Worm (Caenorhabditis elegans) whole organism, L3 larva: ENCODE results near the gene nhr-120.

Experiments used
- R02D3.7 ChIP-seq: fragments of 150-350 bp; optimal IDR thresholded peaks from 2 replicates; lab custom pipeline; 2014; ENCODE audit warnings: missing biosample characterization, missing genetic modification characterization
- ZK546.5 ChIP-seq: sonication (generic microtip); optimal IDR thresholded peaks from 2 replicates; lab custom pipeline; 2017; ENCODE audit warnings: missing biosample characterization, missing genetic modification characterization
- aly-2 ChIP-seq: fragments of 150-350 bp; optimal IDR thresholded peaks from 2 replicates; lab custom pipeline; 2014; ENCODE audit warnings: missing biosample characterization, missing genetic modification characterization
- ama-1 ChIP-seq: fragments of 150-350 bp; optimal IDR thresholded peaks from 2 replicates; lab custom pipeline; 2018
- ceh-16 ChIP-seq: sonication (generic microtip); optimal IDR thresholded peaks from 2 replicates; lab custom pipeline; 2017; ENCODE audit warnings: missing biosample characterization, missing genetic modification characterization
- ceh-28 ChIP-seq: fragments of 150-350 bp; optimal IDR thresholded peaks from 2 replicates; lab custom pipeline; 2014; ENCODE audit warnings: missing biosample characterization, missing genetic modification reagents, missing genetic modification characterization
- egl-27 ChIP-seq: sonication (generic microtip); optimal IDR thresholded peaks from 4 replicates; lab custom pipeline; 2017; ENCODE audit warnings: missing biosample characterization, missing genetic modification reagents, missing genetic modification characterization
- egl-5 ChIP-seq: fragments of 150-350 bp; optimal IDR thresholded peaks from 2 replicates; lab custom pipeline; 2017; ENCODE audit warnings: missing biosample characterization, missing genetic modification reagents, missing genetic modification characterization, inconsistent platforms
- elt-2 ChIP-seq: sonication (generic microtip); optimal IDR thresholded peaks from 2 replicates; lab custom pipeline; 2016; ENCODE audit warnings: missing genetic modification reagents, mild to moderate bottlenecking, missing genetic modification characterization, missing compliant biosample characterization
- fkh-10 ChIP-seq: sonication (generic microtip); optimal IDR thresholded peaks from 2 replicates; lab custom pipeline; 2017; ENCODE audit warnings: missing biosample characterization, missing genetic modification reagents, missing genetic modification characterization
- fkh-2 ChIP-seq: fragments of 150-350 bp; optimal IDR thresholded peaks from 2 replicates; lab custom pipeline; 2014; ENCODE audit warnings: missing biosample characterization, missing genetic modification reagents, missing genetic modification characterization
- fos-1 ChIP-seq: fragments of 150-350 bp; optimal IDR thresholded peaks from 2 replicates; lab custom pipeline; 2014; ENCODE audit warnings: missing biosample characterization, missing genetic modification characterization
- hmg-11 ChIP-seq: sonication (generic microtip); optimal IDR thresholded peaks from 2 replicates; lab custom pipeline; 2016; ENCODE audit warnings: missing genetic modification characterization, missing compliant biosample characterization
- lin-39 ChIP-seq: fragments of 150-350 bp; optimal IDR thresholded peaks from 2 replicates; lab custom pipeline; 2018; ENCODE audit warnings: missing biosample characterization, missing genetic modification reagents, missing genetic modification characterization
- nhr-12 ChIP-seq: fragments of 150-350 bp; optimal IDR thresholded peaks from 2 replicates; lab custom pipeline; 2014; ENCODE audit warnings: missing biosample characterization, missing genetic modification characterization
- nhr-23 ChIP-seq: fragments of 150-350 bp; optimal IDR thresholded peaks from 2 replicates; lab custom pipeline; 2014; ENCODE audit warnings: missing biosample characterization, missing genetic modification reagents, missing genetic modification characterization
- nhr-25 ChIP-seq: sonication (generic microtip); optimal IDR thresholded peaks from 2 replicates; lab custom pipeline; 2017; ENCODE audit warnings: missing biosample characterization, missing genetic modification characterization
- nhr-28 ChIP-seq: fragments of 150-350 bp; optimal IDR thresholded peaks from 2 replicates; lab custom pipeline; 2014; ENCODE audit warnings: missing biosample characterization, missing genetic modification characterization
- nhr-76 ChIP-seq: fragments of 150-350 bp; sonication (generic microtip); optimal IDR thresholded peaks from 5 replicates; lab custom pipeline; 2014; ENCODE audit warnings: missing biosample characterization, missing genetic modification characterization
- nhr-77 ChIP-seq: fragments of 150-350 bp; optimal IDR thresholded peaks from 2 replicates; lab custom pipeline; 2014; ENCODE audit warnings: missing biosample characterization, missing genetic modification characterization
- pha-4 ChIP-seq: fragments of 150-350 bp; optimal IDR thresholded peaks from 2 replicates; lab custom pipeline; 2014; ENCODE audit warnings: missing biosample characterization, missing genetic modification reagents, missing genetic modification characterization
- pqm-1 ChIP-seq: fragments of 150-350 bp; optimal IDR thresholded peaks from 2 replicates; lab custom pipeline; 2017; ENCODE audit warnings: missing biosample characterization, missing genetic modification characterization, inconsistent platforms
- sea-2 ChIP-seq: fragments of 150-350 bp; sonication (generic microtip); optimal IDR thresholded peaks from 4 replicates; lab custom pipeline; 2014; ENCODE audit warnings: missing biosample characterization, missing genetic modification reagents, missing genetic modification characterization
- skn-1 ChIP-seq: fragments of 150-350 bp; optimal IDR thresholded peaks from 2 replicates; lab custom pipeline; 2014; ENCODE audit warnings: missing biosample characterization, missing genetic modification characterization
- snpc-4 ChIP-seq: fragments of 150-350 bp; optimal IDR thresholded peaks from 2 replicates; lab custom pipeline; 2014; ENCODE audit warnings: missing biosample characterization, missing genetic modification characterization
- unc-39 ChIP-seq: sonication (generic microtip); optimal IDR thresholded peaks from 4 replicates; lab custom pipeline; 2017; ENCODE audit warnings: missing biosample characterization, missing genetic modification characterization
- unc-62 ChIP-seq: fragments of 150-350 bp; sonication (generic microtip); optimal IDR thresholded peaks from 4 replicates; lab custom pipeline; 2014; ENCODE audit warnings: missing biosample characterization, missing genetic modification reagents, missing genetic modification characterization
- zag-1 ChIP-seq: fragments of 150-350 bp; optimal IDR thresholded peaks from 2 replicates; lab custom pipeline; 2014; ENCODE audit warnings: missing biosample characterization, missing genetic modification characterization
- ztf-11 ChIP-seq: fragments of 150-350 bp; optimal IDR thresholded peaks from 2 replicates; lab custom pipeline; 2014; ENCODE audit warnings: missing biosample characterization, missing genetic modification characterization
- ztf-4 ChIP-seq: fragments of 150-350 bp; optimal IDR thresholded peaks from 2 replicates; lab custom pipeline; 2014; ENCODE audit warnings: missing biosample characterization, missing genetic modification characterization

Gene nhr-120

ce11 chrX:6622552-6623236 is 17.7 kb downstream of the nhr-120 start, which contains the start of gene clec-266:
TSS of gene clec-266 (minus strand) at chrX:6622915.
- TF ChIP-seq skn-1 (tag; lab: Kevin White, UChicago) (no peak), egl-27 (tag; lab: Kevin White, UChicago) (no peak), ama-1 (no peak), elt-2 (no peak), nhr-76 (no peak), snpc-4 (tag; lab: Kevin White, UChicago) (no peak), pqm-1 (tag; lab: Kevin White, UChicago) (no peak), ztf-4 (tag; lab: Kevin White, UChicago) (no peak), nhr-23 (no peak), ceh-28 (tag; lab: Kevin White, UChicago) (no peak), fos-1 (no peak), unc-62 (GFP tag; lab: Kevin White, UChicago) (no peak)

DNA sequence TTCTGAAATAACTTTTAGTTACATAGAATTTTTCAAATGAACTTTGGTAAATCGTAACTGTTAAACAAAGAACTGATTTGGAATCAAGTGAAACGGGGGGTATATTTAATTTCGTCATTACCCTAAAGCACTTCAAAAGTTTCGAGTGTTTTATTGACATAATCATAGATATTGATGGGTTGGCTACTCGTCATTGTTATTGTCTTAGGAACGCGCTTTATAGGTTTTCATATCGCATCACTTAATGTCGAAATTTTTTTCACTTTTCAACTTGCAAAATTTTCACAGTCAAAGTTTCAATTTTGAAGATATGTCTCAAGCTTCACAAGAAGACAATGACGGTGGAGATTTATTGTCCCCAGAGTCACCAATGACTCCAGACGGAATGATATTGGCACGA is 21.7 kb downstream of the nhr-120 start, which contains the start of gene kqt-1:
kqt-1 (plus strand) TSS at position 301 of the 400 bp plus-strand sequence.
- TF ChIP-seq ZK546.5 (tag; lab: Kevin White, UChicago) (no peak), pha-4 (peak; percentile 26)

ce11 chrX:6617622-6618021 is 22.8 kb downstream of the nhr-120 start:
- TF ChIP-seq hmg-11 (tag; lab: Kevin White, UChicago) (no peak), nhr-25 (tag; lab: Kevin White, UChicago) (no peak), nhr-28 (tag; lab: Kevin White, UChicago) (no peak), aly-2 (tag; lab: Kevin White, UChicago) (no peak), pha-4 (no peak), egl-5 (tag; lab: Kevin White, UChicago) (no peak), pqm-1 (tag; lab: Kevin White, UChicago) (no peak), sea-2 (no peak), elt-2 (no peak), unc-39 (tag; lab: Kevin White, UChicago) (no peak), snpc-4 (tag; lab: Kevin White, UChicago) (no peak), ztf-11 (no peak), fkh-2 (tag; lab: Kevin White, UChicago) (no peak)
- TF ChIP-seq, all 47 proteins: peak for 0

DNA sequence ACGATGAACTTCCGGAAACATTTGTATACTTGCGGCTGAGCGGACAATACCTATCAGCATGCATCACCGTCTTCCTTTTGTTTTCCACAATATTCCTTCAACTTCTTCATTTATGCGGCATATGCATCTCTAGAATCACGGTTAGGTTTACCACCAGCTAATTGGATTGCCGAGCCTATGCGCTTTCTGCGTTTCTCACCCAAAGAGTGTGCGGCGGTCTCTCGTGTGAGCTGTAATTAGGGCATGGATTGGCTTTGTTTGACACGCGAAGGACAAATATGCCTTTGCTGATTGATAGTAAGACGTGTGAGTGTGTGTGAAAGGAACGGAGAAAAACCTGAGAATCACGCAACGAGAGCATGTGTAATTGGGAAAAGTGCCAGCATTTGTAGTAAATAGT is 26.9 kb downstream of the nhr-120 start:
- no peak for TF ChIP-seq ceh-16 (tag; lab: Kevin White, UChicago)
- TF ChIP-seq lin-39 (tag; lab: Kevin White, UChicago), result peak; percentile 19
- no peak for TF ChIP-seq hmg-11 (tag; lab: Kevin White, UChicago)
- TF ChIP-seq nhr-12, result no peak
- TF ChIP-seq, all 47 proteins: peak for 1

- TF ChIP-seq nhr-77 (tag; lab: Kevin White, UChicago) (no peak), fkh-2 (tag; lab: Kevin White, UChicago) (no peak), egl-5 (tag; lab: Kevin White, UChicago) (no peak), zag-1 (tag; lab: Kevin White, UChicago) (no peak), snpc-4 (tag; lab: Kevin White, UChicago) (no peak)
These were observed 30.7 kb downstream of the nhr-120 start, which contains the start of gene C25B8.8 for ce11 chrX:6609717-6610116. TSS of gene C25B8.8 (plus strand) at chrX:6610017.

DNA sequence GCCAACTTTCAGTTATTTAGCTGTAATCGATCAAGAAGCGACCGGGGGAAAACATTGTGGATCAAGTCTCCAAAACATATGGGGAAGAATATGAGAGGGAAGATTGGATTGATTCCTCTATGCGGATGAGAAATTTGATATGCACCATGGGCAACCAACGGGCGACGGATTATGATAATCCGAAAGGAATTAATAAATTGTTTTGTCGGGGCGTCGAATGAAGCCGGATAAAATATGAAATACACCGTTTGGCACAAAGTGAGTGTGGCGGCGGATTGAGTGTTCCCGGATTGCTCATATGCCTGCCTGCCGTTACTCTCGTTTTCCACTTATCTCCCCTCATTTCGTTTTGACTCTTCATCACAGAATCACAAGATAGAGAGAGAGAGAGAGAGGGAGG is 31.2 kb downstream of the nhr-120 start:
- no peak for TF ChIP-seq fkh-10 (GFP tag; lab: Kevin White, UChicago)
- TF ChIP-seq ceh-28 (tag; lab: Kevin White, UChicago), result peak; percentile 3
- TF ChIP-seq R02D3.7 (tag; lab: Kevin White, UChicago), result no peak
- TF ChIP-seq unc-62 (GFP tag; lab: Kevin White, UChicago), result no peak
- no peak for TF ChIP-seq nhr-25 (tag; lab: Kevin White, UChicago)

DNA sequence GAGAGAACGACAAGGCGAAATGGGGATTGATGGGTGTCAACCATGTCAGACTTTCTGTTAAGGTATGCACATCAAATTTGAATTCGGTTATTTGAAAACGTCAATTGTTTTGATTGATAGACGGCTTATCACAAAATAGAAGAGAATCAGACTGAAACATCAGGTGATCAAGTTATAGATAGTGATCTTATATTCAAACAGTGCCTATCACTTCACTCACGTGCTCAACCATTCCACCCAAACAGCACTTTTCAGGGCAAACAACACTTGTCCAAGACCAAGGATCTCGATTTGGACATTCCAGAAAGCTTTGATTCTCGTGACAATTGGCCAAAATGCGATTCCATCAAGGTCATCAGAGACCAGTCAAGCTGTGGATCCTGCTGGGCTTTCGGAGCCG is 32.8 kb downstream of the nhr-120 start:
- TF ChIP-seq pqm-1 (tag; lab: Kevin White, UChicago) (peak; percentile 69), nhr-23 (no peak), fkh-2 (tag; lab: Kevin White, UChicago) (no peak), fkh-10 (GFP tag; lab: Kevin White, UChicago) (no peak), elt-2 (peak; percentile 79), ZK546.5 (tag; lab: Kevin White, UChicago) (no peak), pha-4 (peak; percentile 10)
- TF ChIP-seq, all 47 proteins: peak for 3
